Fruit fly (Drosophila melanogaster): ENCODE measurements around the gene CG7168.

CG7168 gene

DNA sequence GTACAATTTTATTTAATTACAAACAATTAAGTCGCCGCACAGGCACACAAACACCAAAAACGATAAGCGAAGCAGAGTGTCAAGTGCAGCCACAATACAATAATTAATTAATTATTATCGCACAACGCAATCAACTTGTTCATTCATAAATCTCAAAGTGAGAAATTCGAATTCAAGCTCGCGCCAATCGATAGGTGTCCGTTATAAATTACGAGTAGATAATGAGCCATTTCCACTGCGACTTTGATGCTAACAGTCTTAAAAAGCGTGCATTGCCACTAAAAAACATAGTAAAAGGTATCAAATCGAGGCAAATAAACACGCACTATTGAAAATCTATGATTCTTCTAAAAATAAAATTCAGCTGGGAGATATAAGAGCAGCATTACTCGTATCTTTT is 4.3 kb upstream of the CG7168 start:
- peak; percentile 10 for TF ChIP-seq CG2116 (GFP tag; optimal IDR thresholded peaks at IDR 0.05)
- no peak for TF ChIP-seq CG8765 (GFP tag; IDR thresholded peaks at IDR 0.05)
- no peak for TF ChIP-seq kay (GFP tag; optimal IDR thresholded peaks at IDR 0.05)
- no peak for TF ChIP-seq Dek (tag; optimal IDR thresholded peaks at IDR 0.05)
- peak; percentile 13 for TF ChIP-seq trem (tag; optimal IDR thresholded peaks at IDR 0.05)
- TF ChIP-seq CG14050 (GFP tag; IDR thresholded peaks at IDR 0.05): no peak
- no peak for TF ChIP-seq CG18764 (GFP tag; optimal IDR thresholded peaks at IDR 0.05)
- TF ChIP-seq row (GFP tag; IDR thresholded peaks at IDR 0.05): peak; percentile 20; the same call in 1 of the 3 replicates
- TF ChIP-seq BEAF-32 (GFP tag; optimal IDR thresholded peaks at IDR 0.05): peak; percentile 41
- no peak for TF ChIP-seq Awh (GFP tag; IDR thresholded peaks at IDR 0.05)
- peak; percentile 21 for TF ChIP-seq CG30020 (tag; optimal IDR thresholded peaks at IDR 0.05)
- peak; percentile 42 for TF ChIP-seq stwl (tag; optimal IDR thresholded peaks at IDR 0.05)
- TF ChIP-seq exex (tag; optimal IDR thresholded peaks at IDR 0.05): peak; percentile 9
- TF ChIP-seq ssp (GFP tag; IDR thresholded peaks at IDR 0.05): peak; percentile 84
- TF ChIP-seq dmrt11E (tag; optimal IDR thresholded peaks at IDR 0.05): no peak
- no peak for TF ChIP-seq Trl (optimal IDR thresholded peaks at IDR 0.05)
- no peak for TF ChIP-seq Trl (GFP tag; optimal IDR thresholded peaks at IDR 0.05)
- TF ChIP-seq CG17328 (GFP tag; IDR thresholded peaks at IDR 0.05): no peak
- TF ChIP-seq E2f2 (GFP tag; IDR thresholded peaks at IDR 0.05): peak; percentile 51; the same call in 1 of the 2 replicates
- TF ChIP-seq onecut (GFP tag; IDR thresholded peaks at IDR 0.05): no peak
- TF ChIP-seq CG31224 (GFP tag; IDR thresholded peaks at IDR 0.05): no peak
- 0 out of 3 replicates have a peak, but pooled peaks have one; percentile 25 for TF ChIP-seq HLH4C (GFP tag; IDR thresholded peaks at IDR 0.05; ENCODE audit: partially characterized antibody)
- TF ChIP-seq CG12155 (GFP tag; optimal IDR thresholded peaks at IDR 0.05): no peak
- peak; percentile 37 for TF ChIP-seq pzg (GFP tag; optimal IDR thresholded peaks at IDR 0.05)
- TF ChIP-seq CG1832 (GFP tag; optimal IDR thresholded peaks at IDR 0.05): no peak
- no peak for TF ChIP-seq CG9797 (GFP tag; optimal IDR thresholded peaks at IDR 0.05)
- TF ChIP-seq GATAe (GFP tag; conservative IDR thresholded peaks at IDR 0.05): no peak
- peak; percentile 32 for TF ChIP-seq Sry-δ (GFP tag; optimal IDR thresholded peaks at IDR 0.05)
- peak; percentile 79 for TF ChIP-seq CG7357 (GFP tag; IDR thresholded peaks at IDR 0.05)
- peak; percentile 43; the same call in 1 of the 2 replicates for TF ChIP-seq CG13287 (GFP tag; IDR thresholded peaks at IDR 0.05; ENCODE audit: partially characterized antibody)
- no peak for TF ChIP-seq mld (GFP tag; IDR thresholded peaks at IDR 0.05; ENCODE audit: partially characterized antibody)
- TF ChIP-seq tap (tag; optimal IDR thresholded peaks at IDR 0.05): no peak
- no peak for TF ChIP-seq zfh2 (GFP tag; optimal IDR thresholded peaks at IDR 0.05)
- TF ChIP-seq sens (GFP tag): peak; percentile 45
- TF ChIP-seq zen2 (GFP tag; IDR thresholded peaks at IDR 0.05; ENCODE audit: partially characterized antibody): no peak
- TF ChIP-seq CG17802 (tag; optimal IDR thresholded peaks at IDR 0.05): peak; percentile 86
- peak; percentile 80 for TF ChIP-seq Myb (GFP tag; optimal IDR thresholded peaks at IDR 0.05)
- 0 out of 4 replicates have a peak, but pooled peaks have one; percentile 20 for TF ChIP-seq Dll (GFP tag; IDR thresholded peaks at IDR 0.05; ENCODE audit: partially characterized antibody)
- TF ChIP-seq CG10565 (GFP tag; optimal IDR thresholded peaks at IDR 0.05): no peak
- peak; percentile 60 for TF ChIP-seq Dp (GFP tag; optimal IDR thresholded peaks at IDR 0.05)
- no peak for TF ChIP-seq CG8478 (optimal IDR thresholded peaks at IDR 0.05)
- TF ChIP-seq CG15514 (GFP tag; optimal IDR thresholded peaks at IDR 0.05): peak; percentile 47
- no peak for TF ChIP-seq lola (GFP tag; optimal IDR thresholded peaks at IDR 0.05)
- TF ChIP-seq CG1603 (tag; optimal IDR thresholded peaks at IDR 0.05): peak; percentile 26
- no peak for TF ChIP-seq tio (GFP tag; optimal IDR thresholded peaks at IDR 0.05)
- peak; percentile 50 for TF ChIP-seq Med (GFP tag)
- peak; percentile 46; the same call in 1 of the 2 replicates for TF ChIP-seq Dref (GFP tag; IDR thresholded peaks at IDR 0.05)
- 0 out of 3 replicates have a peak, but pooled peaks have one; percentile 27 for TF ChIP-seq CG6791 (GFP tag; IDR thresholded peaks at IDR 0.05; ENCODE audit: partially characterized antibody)

Measured in whole organism, embryonic.